Fruit fly (Drosophila melanogaster) whole organism, pupa: ENCODE data around the gene Ccdc58.
"Not testable (repeated sequence)": the region's sequence is repeated elsewhere in the genome, so short reads cannot be mapped to it uniquely, and the experiment has no call there.

ENCODE experiments used
- CG10348 ChIP-seq: fragments of 200-800 bp; sonication (Bioruptor generic); IDR thresholded peaks from 2 replicates; pipeline ENCODE4 v1.3.6; 2022; ENCODE audit warnings: missing biosample characterization, missing genetic modification characterization
- CG12605 ChIP-seq: fragments of 200-800 bp; sonication (Bioruptor generic); IDR thresholded peaks from 2 replicates; pipeline ENCODE4 v1.3.6; 2022; ENCODE audit warnings: missing biosample characterization, missing genetic modification characterization
- CG13204 ChIP-seq: fragments of 200-800 bp; sonication (Bioruptor generic); optimal IDR thresholded peaks from 2 replicates; lab custom pipeline; 2018; ENCODE audit warnings: missing biosample characterization, mild to moderate bottlenecking, missing genetic modification characterization, moderate library complexity
- CG14655 ChIP-seq: fragments of 200-800 bp; sonication (Bioruptor generic); optimal IDR thresholded peaks from 3 replicates; lab custom pipeline; 2017; ENCODE audit warnings: mild to moderate bottlenecking, missing biosample characterization, missing genetic modification reagents, missing genetic modification characterization
- CG15710 ChIP-seq: fragments of 200-800 bp; sonication (Bioruptor generic); optimal IDR thresholded peaks from 2 replicates; lab custom pipeline; 2018; ENCODE audit warnings: missing biosample characterization, mild to moderate bottlenecking, missing genetic modification characterization, moderate library complexity
- CG17806 ChIP-seq: fragments of 200-800 bp; sonication (Bioruptor generic); optimal IDR thresholded peaks from 2 replicates; lab custom pipeline; 2018; ENCODE audit warnings: missing biosample characterization, mild to moderate bottlenecking, missing genetic modification characterization, moderate library complexity
- CG32121 ChIP-seq: fragments of 200-800 bp; sonication (Bioruptor generic); IDR thresholded peaks from 2 replicates; pipeline ENCODE4 v1.3.6; 2022; ENCODE audit warnings: missing biosample characterization, missing genetic modification characterization
- CG34367 ChIP-seq: fragments of 200-800 bp; sonication (Bioruptor generic); optimal IDR thresholded peaks from 2 replicates; lab custom pipeline; 2018; ENCODE audit warnings: missing biosample characterization, mild to moderate bottlenecking, missing genetic modification characterization
- CG4496 ChIP-seq: fragments of 200-800 bp; sonication (Bioruptor generic); IDR thresholded peaks from 3 replicates; pipeline ENCODE4 v1.3.6; 2022; ENCODE audit warnings: missing biosample characterization, missing genetic modification characterization
- CG8159 ChIP-seq: fragments of 200-800 bp; sonication (Bioruptor generic); optimal IDR thresholded peaks from 3 replicates; lab custom pipeline; 2018; ENCODE audit warnings: missing biosample characterization, mild to moderate bottlenecking, missing genetic modification characterization, moderate library complexity
- CG8301 ChIP-seq: fragments of 200-800 bp; sonication (Bioruptor generic); optimal IDR thresholded peaks from 2 replicates; lab custom pipeline; 2018; ENCODE audit warnings: missing biosample characterization, mild to moderate bottlenecking, missing genetic modification characterization
- CG9948 ChIP-seq: fragments of 200-800 bp; sonication (Bioruptor generic); optimal IDR thresholded peaks from 2 replicates; lab custom pipeline; 2018; ENCODE audit warnings: missing biosample characterization, mild to moderate bottlenecking, missing genetic modification characterization, moderate library complexity
- D1 ChIP-seq: fragments of 200-800 bp; sonication (Bioruptor generic); optimal IDR thresholded peaks from 2 replicates; lab custom pipeline; 2018; ENCODE audit warnings: missing biosample characterization, mild to moderate bottlenecking, missing genetic modification characterization, moderate library complexity
- EcR ChIP-seq: fragments of 200-800 bp; sonication (Bioruptor generic); optimal IDR thresholded peaks from 3 replicates; lab custom pipeline; 2019; ENCODE audit warnings: missing biosample characterization, missing genetic modification characterization, mild to moderate bottlenecking, moderate library complexity, missing genetic modification reagents
- Ets98B ChIP-seq: fragments of 200-800 bp; sonication (Bioruptor generic); IDR thresholded peaks from 2 replicates; pipeline ENCODE4 v1.3.6; 2022; ENCODE audit warnings: missing biosample characterization, missing genetic modification characterization
- Pif1A ChIP-seq: fragments of 200-800 bp; sonication (Bioruptor generic); optimal IDR thresholded peaks from 3 replicates; lab custom pipeline; 2016; ENCODE audit warnings: missing biosample characterization, missing genetic modification characterization
- Pif1B ChIP-seq: fragments of 200-800 bp; sonication (Bioruptor generic); optimal IDR thresholded peaks from 3 replicates; lab custom pipeline; 2016; ENCODE audit warnings: missing biosample characterization, missing genetic modification characterization
- Snoo ChIP-seq: fragments of 200-800 bp; sonication (Bioruptor generic); optimal IDR thresholded peaks from 3 replicates; lab custom pipeline; 2017; ENCODE audit warnings: missing biosample characterization, mild to moderate bottlenecking, missing genetic modification characterization, inconsistent platforms
- fd96Ca ChIP-seq: fragments of 200-800 bp; sonication (Bioruptor generic); IDR thresholded peaks from 3 replicates; pipeline ENCODE4 v1.3.6; 2022; ENCODE audit warnings: missing biosample characterization, missing genetic modification characterization
- gl ChIP-seq: fragments of 200-800 bp; sonication (Bioruptor generic); optimal IDR thresholded peaks from 2 replicates; lab custom pipeline; 2018; ENCODE audit warnings: missing biosample characterization, mild to moderate bottlenecking, missing genetic modification characterization
- rn ChIP-seq: fragments of 200-800 bp; sonication (Bioruptor generic); IDR thresholded peaks from 2 replicates; pipeline ENCODE4 v1.3.6; 2022; ENCODE audit warnings: missing biosample characterization, missing genetic modification characterization

Gene Ccdc58

dm6 chr3L:19804908-19805307, at the start of gene Ccdc58, which contains the start of gene TORIP:
Gene Ccdc58 (plus strand): TSS chr3L:19805181.
Gene TORIP (minus strand): TSS chr3L:19805080.
- TF ChIP-seq CG34367 (no peak), CG12605 (GFP tag; lab: Robert Waterston, UW) (no peak), fd96Ca (GFP tag; lab: Robert Waterston, UW) (no peak), CG17806 (tag; lab: Kevin White, UChicago) (no peak), CG32121 (GFP tag; lab: Robert Waterston, UW) (no peak), Ets98B (GFP tag; lab: Robert Waterston, UW) (no peak), CG15710 (no peak), CG8159 (tag; lab: Kevin White, UChicago) (no peak), CG4496 (no peak), EcR (GFP tag; lab: Kevin White, UChicago) (no peak), Pif1A (GFP tag; lab: Kevin White, UChicago) (no peak), CG13204 (GFP tag; lab: Kevin White, UChicago) (no peak)

DNA sequence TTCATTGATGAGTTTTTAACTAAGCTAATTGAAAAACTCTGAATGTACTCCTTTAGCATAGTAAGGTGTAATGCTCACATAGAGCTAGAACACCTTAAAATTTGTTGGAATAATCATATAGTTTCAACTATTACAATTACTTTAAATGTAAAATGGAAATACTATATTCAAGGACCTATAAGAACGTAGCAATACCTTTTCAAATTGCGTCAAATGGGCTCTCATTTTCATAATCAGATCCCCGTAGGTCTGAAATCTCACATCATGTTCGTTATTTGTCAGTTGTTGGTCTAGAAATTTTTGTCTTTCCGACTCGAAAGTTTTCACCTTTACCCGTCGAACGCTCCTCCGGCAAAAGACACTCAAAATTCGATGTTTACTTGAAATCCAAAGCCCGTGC, 44.9 kb upstream of the Ccdc58 start, which contains the start of gene Vtld:
Gene Vtld, plus strand, starts transcription at position 301 of the 400 bp plus-strand sequence.
- TF ChIP-seq CG32121 (GFP tag; lab: Robert Waterston, UW); Ets98B (GFP tag; lab: Robert Waterston, UW); CG10348: not testable (repeated sequence)

DNA sequence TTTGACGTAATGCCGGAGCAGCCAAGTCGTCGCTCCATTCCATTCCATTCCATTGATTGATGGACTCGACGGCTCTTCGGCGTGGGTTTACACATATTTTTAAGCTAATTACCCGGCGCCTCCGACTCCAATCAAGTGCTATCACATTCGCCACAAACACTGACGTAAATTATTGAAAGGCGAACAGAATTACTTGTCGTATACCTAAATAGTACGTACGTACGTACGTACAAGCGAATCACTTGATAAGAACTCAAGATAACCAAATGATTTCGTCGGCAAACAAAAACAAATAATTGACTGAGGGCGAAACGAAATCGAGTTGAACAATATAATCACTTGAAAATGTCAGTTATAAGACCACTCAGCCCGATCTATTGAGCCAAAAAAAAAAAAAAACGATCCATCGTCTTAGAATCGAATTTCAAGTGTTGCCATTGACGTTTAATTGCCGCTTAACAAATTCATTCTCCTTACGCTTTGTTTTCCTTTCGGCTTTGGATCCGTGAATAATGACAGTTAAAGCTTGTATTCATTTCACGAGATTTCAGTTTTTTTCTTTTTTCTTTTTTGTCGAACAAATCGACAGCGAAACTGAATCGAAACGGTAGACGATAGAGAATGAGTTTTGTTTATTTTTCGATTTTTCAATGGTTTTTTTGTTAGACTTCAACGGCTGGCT, 27.6 kb upstream of the Ccdc58 start:
- no peak for TF ChIP-seq CG17806 (tag; lab: Kevin White, UChicago)
- no peak for TF ChIP-seq CG8159 (tag; lab: Kevin White, UChicago)
- TF ChIP-seq CG34367 = no peak
- TF ChIP-seq CG15710 = no peak
- no peak for TF ChIP-seq rn (GFP tag; lab: Robert Waterston, UW)
- no peak for TF ChIP-seq CG9948 (tag; lab: Kevin White, UChicago)
- TF ChIP-seq fd96Ca (GFP tag; lab: Robert Waterston, UW) = no peak
- no peak for TF ChIP-seq D1
- no peak for TF ChIP-seq CG8301
- TF ChIP-seq gl (tag; lab: Kevin White, UChicago) = no peak
- TF ChIP-seq Snoo (tag; lab: Kevin White, UChicago) = no peak

DNA sequence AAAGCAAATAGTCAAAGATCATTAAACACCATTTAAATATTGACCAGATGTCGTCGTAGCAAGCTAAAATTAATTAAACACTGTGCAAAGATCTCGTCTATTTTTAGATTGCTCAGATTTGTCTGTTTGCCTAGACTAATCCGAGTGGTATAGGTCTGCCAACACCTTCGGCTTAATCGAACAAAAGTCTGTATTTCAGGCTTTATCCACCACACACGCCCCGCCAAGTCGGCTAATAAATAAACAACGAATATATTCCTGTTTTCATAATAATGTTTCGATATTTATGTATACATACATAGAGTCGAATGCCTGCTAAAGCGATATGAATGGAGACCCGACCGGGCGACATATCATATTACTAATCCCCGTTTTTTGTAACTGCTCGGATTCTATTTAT, 26.5 kb upstream of the Ccdc58 start:
- TF ChIP-seq CG12605 (GFP tag; lab: Robert Waterston, UW) (no peak), CG8159 (tag; lab: Kevin White, UChicago) (no peak), Pif1A (GFP tag; lab: Kevin White, UChicago) (no peak), CG15710 (no peak), CG32121 (GFP tag; lab: Robert Waterston, UW) (no peak), Snoo (tag; lab: Kevin White, UChicago) (no peak), Ets98B (GFP tag; lab: Robert Waterston, UW) (no peak), CG34367 (no peak), D1 (no peak), CG8301 (no peak), CG14655 (GFP tag; lab: Kevin White, UChicago) (no peak), fd96Ca (GFP tag; lab: Robert Waterston, UW) (no peak), CG9948 (tag; lab: Kevin White, UChicago) (no peak), Pif1B (GFP tag; lab: Kevin White, UChicago) (no peak)

DNA sequence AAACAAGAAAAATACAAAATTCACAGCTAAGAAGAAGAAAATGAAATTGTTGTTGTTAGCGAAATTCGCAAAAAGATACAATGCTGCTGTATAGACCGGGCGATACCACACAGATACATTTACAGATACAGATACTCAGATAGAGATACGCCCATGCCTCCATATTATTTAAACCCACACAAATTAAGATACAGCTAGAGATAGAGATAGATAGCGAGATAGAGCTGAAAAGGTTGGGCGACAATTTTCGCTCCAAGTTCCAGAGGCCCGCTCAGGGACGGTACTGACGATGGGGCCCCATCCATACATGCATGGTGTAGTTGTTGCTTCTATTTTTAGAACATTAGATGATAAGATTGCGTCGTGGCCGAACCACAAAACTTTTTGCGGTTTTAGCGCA, 17.3 kb upstream of the Ccdc58 start:
- TF ChIP-seq CG34367 (no peak), CG32121 (GFP tag; lab: Robert Waterston, UW) (0 out of 2 replicates have a peak, but pooled peaks have one; percentile 20)

DNA sequence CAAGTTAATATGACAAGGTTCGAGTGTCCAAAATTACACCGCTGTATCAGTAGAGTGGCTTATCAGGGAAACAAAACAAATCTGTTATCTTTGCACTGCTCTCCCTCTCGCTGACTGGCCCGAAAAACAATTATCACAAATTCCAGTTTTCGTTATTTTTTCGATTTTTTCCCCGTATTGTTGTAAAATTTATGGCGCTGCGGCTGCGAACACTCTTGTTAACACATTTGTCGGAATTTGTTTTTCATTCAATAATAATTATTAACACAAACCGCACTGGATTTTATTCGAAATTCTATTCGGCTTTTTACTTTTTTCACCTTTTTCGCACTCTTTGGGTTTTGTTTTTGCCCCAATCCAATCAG, 14.4 kb upstream of the Ccdc58 start:
- TF ChIP-seq fd96Ca (GFP tag; lab: Robert Waterston, UW) (no peak), CG34367 (no peak)

- peak; percentile 55 for TF ChIP-seq CG34367
- no peak for TF ChIP-seq CG13204 (GFP tag; lab: Kevin White, UChicago)
- TF ChIP-seq Pif1B (GFP tag; lab: Kevin White, UChicago) = peak; percentile 13
- no peak for TF ChIP-seq EcR (GFP tag; lab: Kevin White, UChicago)
- TF ChIP-seq Snoo (tag; lab: Kevin White, UChicago) = peak; percentile 58
- no peak for TF ChIP-seq CG10348
- TF ChIP-seq CG8159 (tag; lab: Kevin White, UChicago) = peak; percentile 74
- TF ChIP-seq CG14655 (GFP tag; lab: Kevin White, UChicago) = peak; percentile 74
- TF ChIP-seq CG9948 (tag; lab: Kevin White, UChicago) = peak; percentile 54
- TF ChIP-seq CG8301 = peak; percentile 63
- TF ChIP-seq CG17806 (tag; lab: Kevin White, UChicago) = peak; percentile 48
- no peak; the same call in 1 of the 2 replicates for TF ChIP-seq Ets98B (GFP tag; lab: Robert Waterston, UW)
- no peak for TF ChIP-seq D1
- peak; percentile 14; the same call in 1 of the 2 replicates for TF ChIP-seq CG32121 (GFP tag; lab: Robert Waterston, UW)
- TF ChIP-seq gl (tag; lab: Kevin White, UChicago) = no peak
- TF ChIP-seq rn (GFP tag; lab: Robert Waterston, UW) = no peak
- TF ChIP-seq Pif1A (GFP tag; lab: Kevin White, UChicago) = peak; percentile 27
- TF ChIP-seq CG12605 (GFP tag; lab: Robert Waterston, UW) = peak; percentile 37; the same call in 1 of the 2 replicates
- peak; percentile 47; the same call in 2 of the 3 replicates for TF ChIP-seq fd96Ca (GFP tag; lab: Robert Waterston, UW)
- TF ChIP-seq CG4496 = peak; percentile 38; the same call in 1 of the 3 replicates
- TF ChIP-seq CG15710 = peak; percentile 61
- TF ChIP-seq, all 21 proteins: peak for 14
Observed at dm6 chr3L:19790929-19791687, 13.9 kb upstream of the Ccdc58 start.
